Worm (Caenorhabditis elegans) whole organism, young adult: Measurements from ENCODE around the gene fsn-1.

ENCODE experiments used
- C06A6.2 ChIP-seq: fragments of 200-800 bp; sonication (Bioruptor generic); conservative IDR thresholded peaks from 2 replicates; pipeline ENCODE4 v1.3.6; 2022; ENCODE audit warnings: missing genetic modification characterization, missing compliant biosample characterization
- C17E4.6 ChIP-seq: fragments of 200-800 bp; sonication (Bioruptor generic); IDR thresholded peaks from 2 replicates; pipeline ENCODE4 v1.3.6; 2022; ENCODE audit warnings: missing genetic modification reagents, missing genetic modification characterization, missing compliant biosample characterization
- D2030.7 ChIP-seq: fragments of 200-800 bp; sonication (Bioruptor generic); IDR thresholded peaks from 2 replicates; pipeline ENCODE4 v1.3.6; 2022; ENCODE audit warnings: missing genetic modification reagents, missing genetic modification characterization, missing compliant biosample characterization
- F39B2.1 ChIP-seq: fragments of 200-800 bp; sonication (Bioruptor generic); IDR thresholded peaks from 2 replicates; pipeline ENCODE4 v1.3.6; 2022; ENCODE audit warnings: missing genetic modification reagents, missing genetic modification characterization, missing compliant biosample characterization
- K11D2.4 ChIP-seq: fragments of 200-800 bp; sonication (Bioruptor generic); IDR thresholded peaks from 2 replicates; pipeline ENCODE4 v1.3.6; 2022; ENCODE audit warnings: missing genetic modification reagents, missing genetic modification characterization, missing compliant biosample characterization
- T07F8.4 ChIP-seq: sonication (generic microtip); optimal IDR thresholded peaks from 2 replicates; lab custom pipeline; 2016; ENCODE audit warnings: mild to moderate bottlenecking, missing genetic modification characterization, moderate library complexity, missing compliant biosample characterization
- Y95B8A.8 ChIP-seq: fragments of 200-800 bp; sonication (Bioruptor generic); IDR thresholded peaks from 2 replicates; pipeline ENCODE4 v1.3.6; 2022; ENCODE audit warnings: missing genetic modification reagents, missing genetic modification characterization, missing compliant biosample characterization
- ZK185.1 ChIP-seq: sonication (generic microtip); optimal IDR thresholded peaks from 2 replicates; lab custom pipeline; 2016; ENCODE audit warnings: mild to moderate bottlenecking, missing genetic modification characterization, missing compliant biosample characterization; ENCODE audit not compliant: poor library complexity, severe bottlenecking
- akir-1 ChIP-seq: fragments of 200-800 bp; sonication (Bioruptor generic); optimal IDR thresholded peaks from 2 replicates; lab custom pipeline; 2018; ENCODE audit warnings: mild to moderate bottlenecking, missing genetic modification characterization, moderate library complexity, missing compliant biosample characterization
- aptf-2 ChIP-seq: fragments of 200-800 bp; sonication (Bioruptor generic); conservative IDR thresholded peaks from 2 replicates; pipeline ENCODE4 v1.3.6; 2022; ENCODE audit warnings: missing genetic modification reagents, missing genetic modification characterization, missing compliant biosample characterization
- attf-3 ChIP-seq: fragments of 200-800 bp; sonication (Bioruptor generic); conservative IDR thresholded peaks from 2 replicates; pipeline ENCODE4 v1.3.6; 2022; ENCODE audit warnings: missing genetic modification reagents, missing genetic modification characterization, missing compliant biosample characterization
- attf-6 ChIP-seq: fragments of 200-800 bp; sonication (Bioruptor generic); IDR thresholded peaks from 2 replicates; pipeline ENCODE4 v1.3.6; 2022; ENCODE audit warnings: missing genetic modification reagents, missing genetic modification characterization, missing compliant biosample characterization
- bed-2 ChIP-seq: fragments of 200-800 bp; sonication (Bioruptor generic); IDR thresholded peaks from 2 replicates; pipeline ENCODE4 v1.3.6; 2022; ENCODE audit warnings: missing genetic modification reagents, missing genetic modification characterization, missing compliant biosample characterization
- ccch-3 ChIP-seq: fragments of 200-800 bp; sonication (Bioruptor generic); optimal IDR thresholded peaks from 2 replicates; lab custom pipeline; 2018; ENCODE audit warnings: mild to moderate bottlenecking, missing genetic modification characterization, missing compliant biosample characterization
- cebp-1 ChIP-seq, 2 experiments: fragments of 200-800 bp in 1 of 2; sonication (Bioruptor generic) in 1 of 2; sonication (generic microtip) in 1 of 2; IDR thresholded peaks in 1 of 2; optimal IDR thresholded peaks in 1 of 2; 2 replicates each; pipeline versions ENCODE4 v1.3.6 to Lab custom; 2017 to 2022; ENCODE audit warnings: missing compliant biosample characterization in 2 of 2, missing genetic modification characterization in 2 of 2, mild to moderate bottlenecking in 1 of 2, missing genetic modification reagents in 1 of 2, moderate library complexity in 1 of 2
- cebp-2 ChIP-seq: fragments of 200-800 bp; sonication (Bioruptor generic); IDR thresholded peaks from 2 replicates; pipeline ENCODE4 v1.3.6; 2022; ENCODE audit warnings: missing genetic modification characterization, missing compliant biosample characterization
- ceh-100 ChIP-seq: fragments of 200-800 bp; sonication (Bioruptor generic); IDR thresholded peaks from 2 replicates; pipeline ENCODE4 v1.3.6; 2022; ENCODE audit warnings: missing genetic modification reagents, missing genetic modification characterization, missing compliant biosample characterization
- ceh-40 ChIP-seq: fragments of 200-800 bp; sonication (Bioruptor generic); IDR thresholded peaks from 2 replicates; pipeline ENCODE4 v1.3.6; 2022; ENCODE audit warnings: missing genetic modification characterization, missing compliant biosample characterization
- ceh-79 ChIP-seq: sonication (generic microtip); optimal IDR thresholded peaks from 2 replicates; lab custom pipeline; 2017; ENCODE audit warnings: mild to moderate bottlenecking, missing genetic modification characterization, missing compliant biosample characterization
- egrh-3 ChIP-seq: fragments of 200-800 bp; sonication (Bioruptor generic); IDR thresholded peaks from 2 replicates; pipeline ENCODE4 v1.3.6; 2022; ENCODE audit warnings: missing genetic modification reagents, missing genetic modification characterization, missing compliant biosample characterization
- ekl-4 ChIP-seq: fragments of 200-800 bp; sonication (Bioruptor generic); IDR thresholded peaks from 2 replicates; pipeline ENCODE4 v1.3.6; 2022; ENCODE audit warnings: missing genetic modification reagents, missing genetic modification characterization, missing compliant biosample characterization
- hmg-20 ChIP-seq: fragments of 200-800 bp; sonication (Bioruptor generic); IDR thresholded peaks from 2 replicates; pipeline ENCODE4 v1.3.6; 2022; ENCODE audit warnings: missing genetic modification reagents, missing genetic modification characterization, missing compliant biosample characterization
- hrde-1 ChIP-seq: sonication (generic microtip); optimal IDR thresholded peaks from 2 replicates; lab custom pipeline; 2016; ENCODE audit warnings: missing genetic modification characterization, mild to moderate bottlenecking, missing compliant biosample characterization, moderate library complexity, missing genotype, missing genetic modification reagents, borderline replicate concordance
- let-607 ChIP-seq, 2 experiments: fragments of 200-800 bp in 1 of 2; sonication (Bioruptor generic) in 1 of 2; sonication (generic microtip) in 1 of 2; optimal IDR thresholded peaks; 2 replicates each; lab custom pipeline; 2016 to 2018; ENCODE audit warnings: mild to moderate bottlenecking in 2 of 2, missing compliant biosample characterization in 2 of 2, missing genetic modification characterization in 2 of 2, moderate library complexity in 2 of 2, missing genotype in 1 of 2
- lin-26 ChIP-seq: fragments of 200-800 bp; sonication (Bioruptor generic); IDR thresholded peaks from 2 replicates; pipeline ENCODE4 v1.3.6; 2022; ENCODE audit warnings: missing genetic modification reagents, missing genetic modification characterization, missing compliant biosample characterization
- lir-1 ChIP-seq: fragments of 200-800 bp; sonication (Bioruptor generic); conservative IDR thresholded peaks from 2 replicates; pipeline ENCODE4 v1.3.6; 2022; ENCODE audit warnings: missing genetic modification reagents, missing genetic modification characterization, missing compliant biosample characterization
- madf-10 ChIP-seq: sonication (generic microtip); optimal IDR thresholded peaks from 2 replicates; lab custom pipeline; 2016; ENCODE audit warnings: mild to moderate bottlenecking, missing genetic modification characterization, missing compliant biosample characterization
- madf-6 ChIP-seq: fragments of 200-800 bp; sonication (Bioruptor generic); IDR thresholded peaks from 2 replicates; pipeline ENCODE4 v1.3.6; 2022; ENCODE audit warnings: missing genetic modification reagents, missing genetic modification characterization, missing compliant biosample characterization
- madf-8 ChIP-seq: fragments of 200-800 bp; sonication (Bioruptor generic); conservative IDR thresholded peaks from 2 replicates; pipeline ENCODE4 v1.3.6; 2022; ENCODE audit warnings: missing genetic modification reagents, missing genetic modification characterization, missing compliant biosample characterization
- mel-28 ChIP-seq: sonication (generic microtip); optimal IDR thresholded peaks from 2 replicates; lab custom pipeline; 2016; ENCODE audit warnings: borderline replicate concordance, mild to moderate bottlenecking, missing genetic modification characterization, missing compliant biosample characterization
- nfya-1 ChIP-seq: sonication (generic microtip); optimal IDR thresholded peaks from 2 replicates; lab custom pipeline; 2017; ENCODE audit warnings: antibody characterized with exemption, missing compliant biosample characterization, missing genetic modification characterization, borderline replicate concordance; ENCODE audit not compliant: insufficient read depth
- nfyb-1 ChIP-seq: fragments of 200-800 bp; sonication (Bioruptor generic); IDR thresholded peaks from 2 replicates; pipeline ENCODE4 v1.3.6; 2022; ENCODE audit warnings: missing genetic modification reagents, missing genetic modification characterization, missing compliant biosample characterization
- repo-1 ChIP-seq: sonication (generic microtip); optimal IDR thresholded peaks from 2 replicates; lab custom pipeline; 2017; ENCODE audit warnings: mild to moderate bottlenecking, missing genetic modification characterization, missing compliant biosample characterization
- sea-2 ChIP-seq: fragments of 200-800 bp; sonication (Bioruptor generic); IDR thresholded peaks from 2 replicates; pipeline ENCODE4 v1.3.6; 2022; ENCODE audit warnings: missing genetic modification characterization, missing compliant biosample characterization
- snpc-1.1 ChIP-seq: sonication (generic microtip); optimal IDR thresholded peaks from 2 replicates; lab custom pipeline; 2017; ENCODE audit warnings: missing genetic modification characterization, mild to moderate bottlenecking, missing compliant biosample characterization, antibody characterized with exemption, moderate library complexity, missing genotype, missing genetic modification reagents; ENCODE audit not compliant: insufficient read depth
- snpc-1.3 ChIP-seq: sonication (generic microtip); optimal IDR thresholded peaks from 2 replicates; lab custom pipeline; 2017; ENCODE audit warnings: missing genetic modification characterization, mild to moderate bottlenecking, missing compliant biosample characterization, antibody characterized with exemption, moderate library complexity, missing genotype, missing genetic modification reagents; ENCODE audit not compliant: insufficient read depth
- snpc-3.4 ChIP-seq: sonication (generic microtip); optimal IDR thresholded peaks from 2 replicates; lab custom pipeline; 2017; ENCODE audit warnings: missing genetic modification characterization, mild to moderate bottlenecking, missing compliant biosample characterization, antibody characterized with exemption, moderate library complexity, missing genotype, missing genetic modification reagents
- snpc-4 ChIP-seq, 5 experiments: fragments of 150-350 bp in 1 of 5; sonication (generic microtip) in 4 of 5; optimal IDR thresholded peaks; 2 replicates each; lab custom pipeline; 2014 to 2018; ENCODE audit warnings: missing genetic modification characterization in 5 of 5, missing biosample characterization in 3 of 5, antibody characterized with exemption in 2 of 5, mild to moderate bottlenecking in 2 of 5, missing compliant biosample characterization in 2 of 5, missing genotype in 2 of 5, moderate library complexity in 2 of 5, missing genetic modification reagents in 1 of 5
- xnd-1 ChIP-seq: sonication (generic microtip); optimal IDR thresholded peaks from 2 replicates; lab custom pipeline; 2016; ENCODE audit warnings: missing genotype, missing genetic modification reagents, missing genetic modification characterization, missing compliant biosample characterization
- zfh-2 ChIP-seq: fragments of 200-800 bp; sonication (Bioruptor generic); conservative IDR thresholded peaks from 2 replicates; pipeline ENCODE4 v1.3.6; 2022; ENCODE audit warnings: missing genetic modification reagents, missing genetic modification characterization, missing compliant biosample characterization
- zim-3 ChIP-seq: sonication (generic microtip); optimal IDR thresholded peaks from 2 replicates; lab custom pipeline; 2017; ENCODE audit warnings: mild to moderate bottlenecking, missing genetic modification characterization, moderate library complexity, missing compliant biosample characterization
- ztf-18 ChIP-seq: sonication (generic microtip); optimal IDR thresholded peaks from 2 replicates; lab custom pipeline; 2016; ENCODE audit warnings: missing genotype, mild to moderate bottlenecking, missing genetic modification characterization, missing compliant biosample characterization
- ztf-22 ChIP-seq: fragments of 200-800 bp; sonication (Bioruptor generic); optimal IDR thresholded peaks from 2 replicates; lab custom pipeline; 2018; ENCODE audit warnings: mild to moderate bottlenecking, missing genetic modification characterization, moderate library complexity, missing compliant biosample characterization
- ztf-26 ChIP-seq: sonication (generic microtip); optimal IDR thresholded peaks from 2 replicates; lab custom pipeline; 2017; ENCODE audit warnings: missing genetic modification characterization, missing compliant biosample characterization
- ztf-6 ChIP-seq: fragments of 200-800 bp; sonication (Bioruptor generic); IDR thresholded peaks from 2 replicates; pipeline ENCODE4 v1.3.6; 2022; ENCODE audit warnings: missing genetic modification reagents, missing genetic modification characterization, missing compliant biosample characterization

fsn-1 gene

DNA sequence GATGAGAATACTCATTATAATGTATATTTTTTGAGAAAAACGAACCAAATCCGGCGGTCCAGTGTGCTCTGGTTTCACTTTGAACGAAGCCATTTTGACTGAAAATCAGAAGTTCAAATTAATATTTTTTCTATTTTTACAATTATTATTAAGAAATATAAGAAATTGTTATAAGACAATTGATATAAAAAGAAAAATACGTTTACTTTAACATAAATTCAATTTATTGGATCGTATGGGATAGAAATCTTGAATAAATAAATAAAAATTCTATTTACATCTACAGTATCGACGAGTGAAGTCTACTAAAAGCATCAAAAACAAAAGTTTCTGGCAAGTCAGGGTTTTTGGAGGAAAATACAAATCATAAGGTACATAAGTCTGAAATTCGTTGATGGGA is 23.1 kb downstream of the fsn-1 start, which contains the start of gene C27F2.4:
C27F2.4 (minus strand) TSS at position 101 of the 400 bp plus-strand sequence.
- no peak for TF ChIP-seq cebp-2 (GFP tag; lab: Robert Waterston, UW)
- TF ChIP-seq let-607 (tag; optimal IDR thresholded peaks at IDR 0.05; lab: Kevin White, UChicago), result no peak
- TF ChIP-seq F39B2.1 (GFP tag; lab: Robert Waterston, UW), result no peak
- no peak for TF ChIP-seq ztf-26
- no peak for TF ChIP-seq lir-1 (GFP tag; lab: Robert Waterston, UW)
- no peak for TF ChIP-seq Y95B8A.8
- TF ChIP-seq mel-28 (tag; lab: Kevin White, UChicago), result no peak
- no peak for TF ChIP-seq C17E4.6 (GFP tag; lab: Robert Waterston, UW)
- TF ChIP-seq ceh-79 (tag; lab: Kevin White, UChicago), result no peak
- TF ChIP-seq ztf-18 (tag; lab: Kevin White, UChicago), result no peak
- no peak for TF ChIP-seq aptf-2
- TF ChIP-seq T07F8.4 (tag; lab: Kevin White, UChicago), result no peak
- TF ChIP-seq akir-1 (GFP tag; lab: Kevin White, UChicago), result no peak
- TF ChIP-seq K11D2.4 (GFP tag; lab: Robert Waterston, UW), result no peak
- TF ChIP-seq sea-2, result no peak

DNA sequence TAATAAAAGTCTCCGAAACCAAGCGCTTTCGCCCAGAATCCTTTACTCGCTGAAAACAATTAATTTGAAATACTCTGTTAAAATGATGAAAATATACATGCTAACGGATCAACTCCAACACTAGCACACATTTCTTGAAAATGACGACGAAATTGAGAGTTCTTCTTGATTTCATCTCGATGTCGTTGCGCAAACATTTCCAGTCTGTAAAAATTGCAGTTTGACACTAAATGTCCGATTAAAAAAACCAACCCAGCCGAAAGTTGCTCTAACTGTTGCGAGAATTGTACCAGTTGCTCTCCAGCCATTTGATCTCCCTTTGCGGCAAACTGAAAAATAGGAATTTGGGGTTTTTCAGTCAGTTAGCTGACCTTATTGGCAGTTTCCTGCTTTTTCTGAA is 24.2 kb downstream of the fsn-1 start:
- TF ChIP-seq nfyb-1 (no peak), zim-3 (no peak), hmg-20 (GFP tag; lab: Robert Waterston, UW) (no peak), ztf-22 (GFP tag; lab: Kevin White, UChicago) (no peak), snpc-1.3 (tag; lab: Kevin White, UChicago) (no peak), ceh-100 (GFP tag; lab: Robert Waterston, UW) (no peak), ztf-18 (tag; lab: Kevin White, UChicago) (peak; percentile 9), attf-3 (no peak), K11D2.4 (GFP tag; lab: Robert Waterston, UW) (no peak), lin-26 (GFP tag; lab: Robert Waterston, UW) (peak; percentile 38; the same call in 1 of the 2 replicates), xnd-1 (tag; lab: Kevin White, UChicago) (no peak), ZK185.1 (tag; lab: Kevin White, UChicago) (no peak), snpc-1.1 (tag; lab: Kevin White, UChicago) (no peak), ekl-4 (0 out of 2 replicates have a peak, but pooled peaks have one; percentile 18), madf-10 (tag; lab: Kevin White, UChicago) (no peak), nfya-1 (tag; lab: Kevin White, UChicago) (no peak), madf-6 (GFP tag; lab: Robert Waterston, UW) (peak; percentile 34; the same call in 1 of the 2 replicates), snpc-4 (GFP tag; optimal IDR thresholded peaks at IDR 0.05; lab: Kevin White, UChicago) (no peak), snpc-4 (tag; optimal IDR thresholded peaks at IDR 0.05; lab: Kevin White, UChicago) (no peak), madf-8 (GFP tag; lab: Robert Waterston, UW) (no peak)

DNA sequence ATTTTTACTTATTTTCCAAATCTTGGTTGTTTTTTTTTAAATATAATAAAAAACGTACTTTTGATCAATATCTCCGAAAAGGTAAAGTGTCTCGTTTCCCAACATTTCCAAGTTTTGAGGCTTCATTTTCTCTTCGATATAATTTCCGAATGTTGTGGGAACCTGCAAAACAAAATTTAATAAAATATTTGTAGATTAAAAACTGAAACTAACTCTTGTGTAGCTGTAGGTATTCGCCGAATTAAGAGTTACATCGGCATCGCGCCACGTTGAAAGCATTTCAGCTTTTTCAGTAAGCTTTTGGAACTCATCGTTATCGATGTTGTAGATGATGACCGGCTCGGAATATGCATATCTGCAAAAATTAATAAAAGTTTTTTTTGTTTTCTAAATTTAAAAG is 25.3 kb downstream of the fsn-1 start, which contains the start of gene vps-22:
vps-22 (minus strand) TSS at position 101 of the 400 bp plus-strand sequence.
- TF ChIP-seq C06A6.2 (GFP tag; lab: Robert Waterston, UW) (no peak), egrh-3 (no peak), ccch-3 (no peak), snpc-3.4 (tag; lab: Kevin White, UChicago) (no peak), bed-2 (no peak), cebp-1 (GFP tag; IDR thresholded peaks at IDR 0.05; lab: Robert Waterston, UW) (no peak), cebp-1 (tag; optimal IDR thresholded peaks at IDR 0.05; lab: Kevin White, UChicago) (no peak), ceh-40 (no peak), ztf-6 (no peak), zfh-2 (no peak), ztf-18 (tag; lab: Kevin White, UChicago) (no peak), D2030.7 (GFP tag; lab: Robert Waterston, UW) (no peak), hrde-1 (tag; lab: Kevin White, UChicago) (no peak), attf-6 (GFP tag; lab: Robert Waterston, UW) (no peak), repo-1 (tag; lab: Kevin White, UChicago) (no peak)
